Fruit fly (Drosophila melanogaster): ENCODE data around the gene CG18731.

DNA sequence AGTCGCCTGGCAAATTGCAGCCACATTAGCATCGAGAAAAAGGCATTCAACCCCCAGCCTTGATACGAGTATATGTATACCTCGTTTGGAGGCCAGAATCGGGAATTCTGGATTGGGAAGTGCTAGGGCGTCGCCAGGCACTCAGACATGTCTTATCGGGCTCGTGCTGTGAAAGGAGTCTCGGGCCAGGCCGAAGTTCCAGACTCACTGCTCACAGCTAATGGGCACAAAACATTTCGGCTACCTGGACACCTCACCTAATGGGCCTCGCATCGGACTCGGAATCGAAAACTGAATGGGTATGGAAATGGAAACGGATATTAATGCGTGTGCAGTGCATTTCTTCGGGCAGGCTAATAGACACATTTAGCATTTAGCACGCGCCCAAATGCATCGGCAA is 46.1 kb downstream of the CG18731 start:
- TF ChIP-seq Blimp-1 (GFP tag; optimal IDR thresholded peaks at IDR 0.05) (no peak), dmrt11E (tag; optimal IDR thresholded peaks at IDR 0.05) (no peak), usp (GFP tag; optimal IDR thresholded peaks at IDR 0.05) (no peak), ranshi (GFP tag; IDR thresholded peaks at IDR 0.05) (no peak), esg (GFP tag; conservative IDR thresholded peaks at IDR 0.05) (no peak), YL-1 (GFP tag; optimal IDR thresholded peaks at IDR 0.05) (no peak), CG10209 (GFP tag; optimal IDR thresholded peaks at IDR 0.05) (no peak), CG4617 (GFP tag; optimal IDR thresholded peaks at IDR 0.05; ENCODE audit: borderline replicate concordance) (no peak), CG8765 (GFP tag; IDR thresholded peaks at IDR 0.05) (no peak), Lpt (GFP tag; optimal IDR thresholded peaks at IDR 0.05) (no peak), cas (GFP tag; IDR thresholded peaks at IDR 0.05) (no peak), CG14860 (GFP tag; IDR thresholded peaks at IDR 0.05; ENCODE audit: partially characterized antibody) (no peak)

Measured in whole organism, embryonic.